Fruit fly (Drosophila melanogaster): ENCODE data around the gene g.
A peak's percentile ranks its signal among the peaks of the same experiment; 100 is the strongest.

Gene g

dm6 chrX:13740992-13741391, 4.9 kb upstream of the g start:
- TF ChIP-seq pad (GFP tag; optimal IDR thresholded peaks at IDR 0.05) (no peak), cnc (optimal IDR thresholded peaks at IDR 0.05) (no peak), cic (GFP tag; optimal IDR thresholded peaks at IDR 0.05) (no peak), CG12768 (GFP tag; optimal IDR thresholded peaks at IDR 0.05) (no peak), CG33017 (tag; optimal IDR thresholded peaks at IDR 0.05) (no peak), CG1620 (GFP tag; optimal IDR thresholded peaks at IDR 0.05) (no peak), CG14711 (tag; optimal IDR thresholded peaks at IDR 0.05) (no peak), CG7045 (GFP tag; optimal IDR thresholded peaks at IDR 0.05) (no peak), kay (GFP tag; ENCODE audit: borderline replicate concordance) (no peak), CG5204 (GFP tag; optimal IDR thresholded peaks at IDR 0.05) (no peak)

- TF ChIP-seq kay (GFP tag; ENCODE audit: borderline replicate concordance) (peak; percentile 96), bab1 (GFP tag; optimal IDR thresholded peaks at IDR 0.05) (peak; percentile 29), CG11617 (GFP tag; optimal IDR thresholded peaks at IDR 0.05) (peak; percentile 54), Mnt (GFP tag; optimal IDR thresholded peaks at IDR 0.05) (peak; percentile 71), CG14711 (tag; optimal IDR thresholded peaks at IDR 0.05) (peak; percentile 48), Clk (GFP tag; optimal IDR thresholded peaks at IDR 0.05) (peak; percentile 82), ovo (GFP tag; optimal IDR thresholded peaks at IDR 0.05) (no peak), CG7045 (GFP tag; optimal IDR thresholded peaks at IDR 0.05) (peak; percentile 77), Hr96 (GFP tag; optimal IDR thresholded peaks at IDR 0.05) (peak; percentile 89), pad (GFP tag; optimal IDR thresholded peaks at IDR 0.05) (no peak), CG7101 (tag; optimal IDR thresholded peaks at IDR 0.05) (peak; percentile 78), tj (GFP tag; optimal IDR thresholded peaks at IDR 0.05) (peak; percentile 52), CG1620 (GFP tag; optimal IDR thresholded peaks at IDR 0.05) (peak; percentile 75), toe (GFP tag; optimal IDR thresholded peaks at IDR 0.05) (peak; percentile 72), cic (GFP tag; optimal IDR thresholded peaks at IDR 0.05) (peak; percentile 2), cnc (optimal IDR thresholded peaks at IDR 0.05) (no peak), CG5204 (GFP tag; optimal IDR thresholded peaks at IDR 0.05) (peak; percentile 78), Crg-1 (GFP tag; optimal IDR thresholded peaks at IDR 0.05) (peak; percentile 42), CG12768 (GFP tag; optimal IDR thresholded peaks at IDR 0.05) (peak; percentile 95), CG33017 (tag; optimal IDR thresholded peaks at IDR 0.05) (peak; percentile 67)
Measured at dm6 chrX:13740062-13740461, 4.0 kb upstream of the g start.

- no peak for TF ChIP-seq Hr96 (GFP tag; optimal IDR thresholded peaks at IDR 0.05)
- peak; percentile 84 for TF ChIP-seq tj (GFP tag; optimal IDR thresholded peaks at IDR 0.05)
- peak; percentile 73 for TF ChIP-seq Clk (GFP tag; optimal IDR thresholded peaks at IDR 0.05)
- TF ChIP-seq CG7045 (GFP tag; optimal IDR thresholded peaks at IDR 0.05), result peak; percentile 85
- peak; percentile 92 for TF ChIP-seq CG12768 (GFP tag; optimal IDR thresholded peaks at IDR 0.05)
- peak; percentile 93 for TF ChIP-seq CG33017 (tag; optimal IDR thresholded peaks at IDR 0.05)
- TF ChIP-seq CG11617 (GFP tag; optimal IDR thresholded peaks at IDR 0.05), result peak; percentile 95
- peak; percentile 75 for TF ChIP-seq kay (GFP tag; ENCODE audit: borderline replicate concordance)
- peak; percentile 87 for TF ChIP-seq Mnt (GFP tag; optimal IDR thresholded peaks at IDR 0.05)
- no peak for TF ChIP-seq cnc (optimal IDR thresholded peaks at IDR 0.05)
- TF ChIP-seq CG14711 (tag; optimal IDR thresholded peaks at IDR 0.05), result peak; percentile 94
- TF ChIP-seq cic (GFP tag; optimal IDR thresholded peaks at IDR 0.05), result peak; percentile 59
- TF ChIP-seq CG7101 (tag; optimal IDR thresholded peaks at IDR 0.05), result peak; percentile 98
- TF ChIP-seq CG1620 (GFP tag; optimal IDR thresholded peaks at IDR 0.05), result peak; percentile 87
- peak; percentile 90 for TF ChIP-seq ovo (GFP tag; optimal IDR thresholded peaks at IDR 0.05)
- peak; percentile 88 for TF ChIP-seq CG5204 (GFP tag; optimal IDR thresholded peaks at IDR 0.05)
- peak; percentile 88 for TF ChIP-seq toe (GFP tag; optimal IDR thresholded peaks at IDR 0.05)
- TF ChIP-seq pad (GFP tag; optimal IDR thresholded peaks at IDR 0.05), result peak; percentile 99
- peak; percentile 97 for TF ChIP-seq bab1 (GFP tag; optimal IDR thresholded peaks at IDR 0.05)
- peak; percentile 94 for TF ChIP-seq Crg-1 (GFP tag; optimal IDR thresholded peaks at IDR 0.05)
Measured at dm6 chrX:13739411-13739888, 3.4 kb upstream of the g start, which contains the start of gene CG11151. Gene CG11151, plus strand, starts transcription at chrX:13739744.

- no peak for TF ChIP-seq tj (GFP tag; optimal IDR thresholded peaks at IDR 0.05)
- no peak for TF ChIP-seq CG7045 (GFP tag; optimal IDR thresholded peaks at IDR 0.05)
- TF ChIP-seq kay (GFP tag; ENCODE audit: borderline replicate concordance), result no peak
- TF ChIP-seq cic (GFP tag; optimal IDR thresholded peaks at IDR 0.05), result peak; percentile 5
- no peak for TF ChIP-seq CG1620 (GFP tag; optimal IDR thresholded peaks at IDR 0.05)
- peak; percentile 16 for TF ChIP-seq bab1 (GFP tag; optimal IDR thresholded peaks at IDR 0.05)
- no peak for TF ChIP-seq CG12768 (GFP tag; optimal IDR thresholded peaks at IDR 0.05)
- TF ChIP-seq toe (GFP tag; optimal IDR thresholded peaks at IDR 0.05), result no peak
- no peak for TF ChIP-seq CG33017 (tag; optimal IDR thresholded peaks at IDR 0.05)
- TF ChIP-seq CG7101 (tag; optimal IDR thresholded peaks at IDR 0.05), result no peak
- no peak for TF ChIP-seq pad (GFP tag; optimal IDR thresholded peaks at IDR 0.05)
- TF ChIP-seq CG5204 (GFP tag; optimal IDR thresholded peaks at IDR 0.05), result no peak
- TF ChIP-seq Mnt (GFP tag; optimal IDR thresholded peaks at IDR 0.05), result no peak
- no peak for TF ChIP-seq Hr96 (GFP tag; optimal IDR thresholded peaks at IDR 0.05)
- no peak for TF ChIP-seq CG14711 (tag; optimal IDR thresholded peaks at IDR 0.05)
- no peak for TF ChIP-seq Crg-1 (GFP tag; optimal IDR thresholded peaks at IDR 0.05)
Measured at dm6 chrX:13737939-13738338, 1.9 kb upstream of the g start, which contains the start of gene CG11134. Gene CG11134, plus strand, starts transcription at chrX:13737942.

- no peak for TF ChIP-seq CG1620 (GFP tag; optimal IDR thresholded peaks at IDR 0.05)
- peak; percentile 70 for TF ChIP-seq tj (GFP tag; optimal IDR thresholded peaks at IDR 0.05)
- TF ChIP-seq ovo (GFP tag; optimal IDR thresholded peaks at IDR 0.05), result peak; percentile 73
- peak; percentile 9 for TF ChIP-seq CG11617 (GFP tag; optimal IDR thresholded peaks at IDR 0.05)
- TF ChIP-seq Clk (GFP tag; optimal IDR thresholded peaks at IDR 0.05), result no peak
- TF ChIP-seq cic (GFP tag; optimal IDR thresholded peaks at IDR 0.05), result no peak
- peak; percentile 84 for TF ChIP-seq kay (GFP tag; ENCODE audit: borderline replicate concordance)
Measured at dm6 chrX:13735322-13736173, 530 bp downstream of the g start.
